Fruit fly (Drosophila melanogaster) whole organism, embryonic: ENCODE measurements around the gene Mst89B.

Source experiments
- B-H2 ChIP-seq: fragments of 200-800 bp; sonication (Bioruptor generic); optimal IDR thresholded peaks from 2 replicates; lab custom pipeline; 2018; ENCODE audit warnings: missing biosample characterization, mild to moderate bottlenecking, missing genetic modification characterization
- Blimp-1 ChIP-seq: fragments of 200-800 bp; sonication (Bioruptor generic); optimal IDR thresholded peaks from 3 replicates; lab custom pipeline; 2018; ENCODE audit warnings: missing biosample characterization, missing genetic modification characterization, mild to moderate bottlenecking, moderate library complexity, missing genetic modification reagents
- CG10209 ChIP-seq: fragments of 200-800 bp; sonication (Bioruptor generic); optimal IDR thresholded peaks from 3 replicates; lab custom pipeline; 2017; ENCODE audit warnings: missing biosample characterization, mild to moderate bottlenecking, missing genetic modification characterization, missing genetic modification reagents
- CG10565 ChIP-seq: fragments of 200-800 bp; sonication (Bioruptor generic); optimal IDR thresholded peaks from 3 replicates; lab custom pipeline; 2016; ENCODE audit warnings: missing biosample characterization, mild to moderate bottlenecking, missing genetic modification characterization
- CG12744 ChIP-seq: fragments of 200-800 bp; sonication (Bioruptor generic); optimal IDR thresholded peaks from 2 replicates; lab custom pipeline; 2016; ENCODE audit warnings: missing biosample characterization, missing genetic modification characterization
- CG12769 ChIP-seq: fragments of 200-800 bp; sonication (Bioruptor generic); optimal IDR thresholded peaks from 2 replicates; lab custom pipeline; 2019; ENCODE audit warnings: missing biosample characterization, mild to moderate bottlenecking, missing genetic modification characterization, moderate library complexity
- CG12942 ChIP-seq: fragments of 200-800 bp; sonication (Bioruptor generic); optimal IDR thresholded peaks from 3 replicates; lab custom pipeline; 2016; ENCODE audit warnings: missing biosample characterization, missing genetic modification characterization
- CG14667 ChIP-seq: fragments of 200-800 bp; sonication (Bioruptor generic); IDR thresholded peaks from 2 replicates; pipeline ENCODE4 v1.3.6; 2022; ENCODE audit warnings: missing biosample characterization, missing genetic modification characterization
- CG14710 ChIP-seq: fragments of 200-800 bp; sonication (Bioruptor generic); optimal IDR thresholded peaks from 3 replicates; lab custom pipeline; 2019; ENCODE audit warnings: missing biosample characterization, mild to moderate bottlenecking, missing genetic modification characterization, moderate library complexity
- CG15011 ChIP-seq: fragments of 200-800 bp; sonication (Bioruptor generic); optimal IDR thresholded peaks from 3 replicates; lab custom pipeline; 2018; ENCODE audit warnings: missing biosample characterization, mild to moderate bottlenecking, missing genetic modification characterization
- CG17568 ChIP-seq: fragments of 200-800 bp; sonication (Bioruptor generic); optimal IDR thresholded peaks from 2 replicates; lab custom pipeline; 2018; ENCODE audit warnings: missing biosample characterization, mild to moderate bottlenecking, missing genetic modification characterization, moderate library complexity
- CG17802 ChIP-seq: fragments of 200-800 bp; sonication (Bioruptor generic); optimal IDR thresholded peaks from 2 replicates; lab custom pipeline; 2018; ENCODE audit warnings: missing biosample characterization, mild to moderate bottlenecking, missing genetic modification characterization, moderate library complexity
- CG1792 ChIP-seq: fragments of 200-800 bp; sonication (Bioruptor generic); optimal IDR thresholded peaks from 2 replicates; lab custom pipeline; 2016; ENCODE audit warnings: missing biosample characterization, missing genetic modification characterization
- CG18599 ChIP-seq: fragments of 200-800 bp; sonication (Bioruptor generic); optimal IDR thresholded peaks from 3 replicates; lab custom pipeline; 2017; ENCODE audit warnings: missing biosample characterization, missing genetic modification characterization, mild to moderate bottlenecking, moderate library complexity, missing genetic modification reagents
- CG2202 ChIP-seq: fragments of 200-800 bp; sonication (Bioruptor generic); optimal IDR thresholded peaks from 2 replicates; lab custom pipeline; 2018; ENCODE audit warnings: missing biosample characterization, mild to moderate bottlenecking, missing genetic modification characterization
- CG2889 ChIP-seq: fragments of 200-800 bp; sonication (Bioruptor generic); IDR thresholded peaks from 3 replicates; pipeline ENCODE4 v1.3.6; 2022; ENCODE audit warnings: missing biosample characterization, missing genetic modification characterization
- CG31388 ChIP-seq: fragments of 200-800 bp; sonication (Bioruptor generic); optimal IDR thresholded peaks from 2 replicates; lab custom pipeline; 2016; ENCODE audit warnings: missing biosample characterization, missing genetic modification characterization
- CG3847 ChIP-seq: fragments of 200-800 bp; sonication (Bioruptor generic); IDR thresholded peaks from 2 replicates; pipeline ENCODE4 v1.3.6; 2022; ENCODE audit warnings: missing biosample characterization, missing genetic modification characterization
- CG6272 ChIP-seq: fragments of 200-800 bp; sonication (Bioruptor generic); IDR thresholded peaks from 2 replicates; pipeline ENCODE4 v1.3.6; 2022; ENCODE audit warnings: missing biosample characterization, missing genetic modification characterization
- CG6791 ChIP-seq: fragments of 200-800 bp; sonication (Bioruptor generic); IDR thresholded peaks from 3 replicates; pipeline ENCODE4 v1.3.6; 2022; ENCODE audit warnings: missing biosample characterization, missing genetic modification characterization; ENCODE audit not compliant: partially characterized antibody
- CG7271 ChIP-seq: fragments of 200-800 bp; sonication (Bioruptor generic); optimal IDR thresholded peaks from 2 replicates; lab custom pipeline; 2018; ENCODE audit warnings: missing biosample characterization, mild to moderate bottlenecking, missing genetic modification characterization, moderate library complexity
- CG8944 ChIP-seq: fragments of 200-800 bp; sonication (Bioruptor generic); optimal IDR thresholded peaks from 3 replicates; lab custom pipeline; 2016; ENCODE audit warnings: missing biosample characterization, missing genetic modification characterization
- CHES-1-like ChIP-seq: fragments of 200-800 bp; sonication (Bioruptor generic); optimal IDR thresholded peaks from 2 replicates; lab custom pipeline; 2016; ENCODE audit warnings: missing biosample characterization, missing genetic modification characterization
- CoRest ChIP-seq: fragments of 200-800 bp; sonication (Bioruptor generic); optimal IDR thresholded peaks from 3 replicates; lab custom pipeline; 2018; ENCODE audit warnings: missing biosample characterization, mild to moderate bottlenecking, missing genetic modification characterization, moderate library complexity
- Dbx ChIP-seq: fragments of 200-800 bp; sonication (Bioruptor generic); IDR thresholded peaks from 3 replicates; pipeline ENCODE4 v1.3.6; 2022; ENCODE audit warnings: missing biosample characterization, missing genetic modification characterization
- Dll ChIP-seq: fragments of 200-800 bp; sonication (Bioruptor generic); IDR thresholded peaks from 4 replicates; pipeline ENCODE4 v1.3.6; 2022; ENCODE audit warnings: missing biosample characterization, missing genetic modification characterization; ENCODE audit not compliant: partially characterized antibody
- E2f2 ChIP-seq: fragments of 200-800 bp; sonication (Bioruptor generic); IDR thresholded peaks from 2 replicates; pipeline ENCODE4 v1.3.6; 2022; ENCODE audit warnings: missing biosample characterization, missing genetic modification characterization
- HHEX ChIP-seq: fragments of 200-800 bp; sonication (Bioruptor generic); optimal IDR thresholded peaks from 3 replicates; lab custom pipeline; 2017; ENCODE audit warnings: missing biosample characterization, mild to moderate bottlenecking, missing genetic modification characterization, missing genetic modification reagents
- Opbp ChIP-seq: fragments of 200-800 bp; sonication (Bioruptor generic); IDR thresholded peaks from 3 replicates; pipeline ENCODE4 v1.3.6; 2022; ENCODE audit warnings: missing biosample characterization, missing genetic modification characterization; ENCODE audit not compliant: partially characterized antibody
- PHDP ChIP-seq: fragments of 200-800 bp; sonication (Bioruptor generic); optimal IDR thresholded peaks from 3 replicates; lab custom pipeline; 2018; ENCODE audit warnings: missing biosample characterization, mild to moderate bottlenecking, missing genetic modification characterization, moderate library complexity
- al ChIP-seq: fragments of 200-800 bp; sonication (Bioruptor generic); IDR thresholded peaks from 2 replicates; pipeline ENCODE4 v1.3.6; 2022; ENCODE audit warnings: missing biosample characterization, missing genetic modification characterization
- aop ChIP-seq: fragments of 200-800 bp; sonication (Bioruptor generic); IDR thresholded peaks from 2 replicates; pipeline ENCODE4 v1.3.6; 2022; ENCODE audit warnings: missing biosample characterization, missing genetic modification characterization
- az2 ChIP-seq: fragments of 200-800 bp; sonication (Bioruptor generic); optimal IDR thresholded peaks from 3 replicates; lab custom pipeline; 2016; ENCODE audit warnings: missing biosample characterization, missing genetic modification characterization
- btn ChIP-seq: fragments of 200-800 bp; sonication (Bioruptor generic); optimal IDR thresholded peaks from 2 replicates; lab custom pipeline; 2016; ENCODE audit warnings: missing biosample characterization, missing genetic modification characterization
- cas ChIP-seq: fragments of 200-800 bp; sonication (Bioruptor generic); IDR thresholded peaks from 2 replicates; pipeline ENCODE4 v1.3.6; 2022; ENCODE audit warnings: missing biosample characterization, missing genetic modification characterization
- corto ChIP-seq: fragments of 200-800 bp; sonication (Bioruptor generic); optimal IDR thresholded peaks from 2 replicates; lab custom pipeline; 2016; ENCODE audit warnings: missing biosample characterization, mild to moderate bottlenecking, missing genetic modification characterization, moderate library complexity
- da ChIP-seq: fragments of 200-800 bp; sonication (Bioruptor generic); optimal IDR thresholded peaks from 2 replicates; lab custom pipeline; 2016; ENCODE audit warnings: missing biosample characterization, missing genetic modification characterization
- eyg ChIP-seq: fragments of 200-800 bp; sonication (Bioruptor generic); optimal IDR thresholded peaks from 3 replicates; lab custom pipeline; 2016; ENCODE audit warnings: missing biosample characterization, missing genetic modification characterization
- gcm2 ChIP-seq: fragments of 200-800 bp; sonication (Bioruptor generic); optimal IDR thresholded peaks from 2 replicates; lab custom pipeline; 2016; ENCODE audit warnings: missing biosample characterization, missing genetic modification characterization
- nerfin-2 ChIP-seq: fragments of 200-800 bp; sonication (Bioruptor generic); IDR thresholded peaks from 2 replicates; pipeline ENCODE4 v1.3.6; 2022; ENCODE audit warnings: missing biosample characterization, missing genetic modification characterization; ENCODE audit not compliant: partially characterized antibody
- pho ChIP-seq: fragments of 200-800 bp; sonication (Bioruptor generic); optimal IDR thresholded peaks from 2 replicates; lab custom pipeline; 2016; ENCODE audit warnings: missing biosample characterization, missing genetic modification characterization
- sd ChIP-seq: fragments of 200-800 bp; sonication (Bioruptor generic); optimal IDR thresholded peaks from 3 replicates; lab custom pipeline; 2018; ENCODE audit warnings: missing biosample characterization, mild to moderate bottlenecking, missing genetic modification characterization, moderate library complexity
- sim ChIP-seq: fragments of 200-800 bp; sonication (Bioruptor generic); IDR thresholded peaks from 2 replicates; pipeline ENCODE4 v1.3.6; 2022; ENCODE audit warnings: missing biosample characterization, missing genetic modification characterization
- sqz ChIP-seq: fragments of 200-800 bp; sonication (Bioruptor generic); optimal IDR thresholded peaks from 3 replicates; lab custom pipeline; 2018; ENCODE audit warnings: missing biosample characterization, mild to moderate bottlenecking, missing genetic modification characterization
- stc ChIP-seq: fragments of 200-800 bp; sonication (Bioruptor generic); IDR thresholded peaks from 2 replicates; pipeline ENCODE4 v1.3.6; 2022; ENCODE audit warnings: missing biosample characterization, missing genetic modification characterization
- tll ChIP-seq, 2 experiments: fragments of 200-800 bp in 1 of 2; fragments of >200 bp in 1 of 2; sonication (Bioruptor generic) in 1 of 2; optimal IDR thresholded peaks; 2 replicates each; lab custom pipeline; 2017 to 2019; ENCODE audit warnings: missing biosample characterization in 2 of 2, missing genetic modification characterization in 2 of 2, mild to moderate bottlenecking in 1 of 2, moderate library complexity in 1 of 2
- vnd ChIP-seq: fragments of 200-800 bp; sonication (Bioruptor generic); IDR thresholded peaks from 3 replicates; pipeline ENCODE4 v1.3.6; 2022; ENCODE audit warnings: missing biosample characterization, missing genetic modification characterization; ENCODE audit not compliant: partially characterized antibody

The Mst89B gene

dm6 chr3R:16221359-16222299 is 45.2 kb upstream of the Mst89B start (continued):
- TF ChIP-seq corto (GFP tag; lab: Kevin White, UChicago) (peak; percentile 50), sqz (GFP tag; lab: Kevin White, UChicago) (peak; percentile 92), CoRest (tag; lab: Kevin White, UChicago) (peak; percentile 98), B-H2 (peak; percentile 53), CG6272 (GFP tag; lab: Robert Waterston, UW) (peak; percentile 83), CG10565 (peak; percentile 9), Blimp-1 (GFP tag; lab: Kevin White, UChicago) (peak; percentile 85), E2f2 (peak; percentile 17; the same call in 1 of the 2 replicates), sd (peak; percentile 50), PHDP (tag; lab: Kevin White, UChicago) (peak; percentile 89), CG31388 (GFP tag; lab: Kevin White, UChicago) (peak; percentile 40), CG2202 (peak; percentile 74), CG10209 (GFP tag; lab: Kevin White, UChicago) (peak; percentile 98), gcm2 (GFP tag; lab: Kevin White, UChicago) (peak; percentile 52), CG12744 (GFP tag; lab: Kevin White, UChicago) (no peak), CG1792 (GFP tag; lab: Kevin White, UChicago) (no peak), CG8944 (GFP tag; lab: Kevin White, UChicago) (no peak), vnd (GFP tag; lab: Robert Waterston, UW) (no peak), da (GFP tag; lab: Kevin White, UChicago) (no peak), CG17802 (tag; lab: Kevin White, UChicago) (no peak), CG17568 (GFP tag; lab: Kevin White, UChicago) (peak; percentile 43), CG3847 (GFP tag; lab: Robert Waterston, UW) (peak; percentile 83), stc (GFP tag; lab: Robert Waterston, UW) (peak; percentile 59; the same call in 1 of the 2 replicates), eyg (GFP tag; lab: Kevin White, UChicago) (peak; percentile 9), sim (GFP tag; lab: Robert Waterston, UW) (0 out of 2 replicates have a peak, but pooled peaks have one; percentile 10), CG18599 (peak; percentile 87), tll (GFP tag; optimal IDR thresholded peaks at IDR 0.05; lab: Kevin White, UChicago) (peak in 1 of 2 experiments; percentile 43), CG14710 (peak; percentile 96), cas (GFP tag; lab: Robert Waterston, UW) (no peak), al (peak; percentile 44; the same call in 1 of the 2 replicates), pho (GFP tag; lab: Kevin White, UChicago) (no peak), HHEX (GFP tag; lab: Kevin White, UChicago) (peak; percentile 88), nerfin-2 (GFP tag; lab: Robert Waterston, UW) (no peak), Dll (GFP tag; lab: Robert Waterston, UW) (no peak), btn (GFP tag; lab: Kevin White, UChicago) (no peak), aop (GFP tag; lab: Robert Waterston, UW) (peak; percentile 33; the same call in 1 of the 2 replicates), CG14667 (GFP tag; lab: Robert Waterston, UW) (peak; percentile 79), CG7271 (tag; lab: Kevin White, UChicago) (peak; percentile 63), CG12769 (tag; lab: Kevin White, UChicago) (peak; percentile 83), CG2889 (GFP tag; lab: Robert Waterston, UW) (peak; percentile 41; the same call in 2 of the 3 replicates), az2 (GFP tag; lab: Kevin White, UChicago) (peak; percentile 87), Opbp (GFP tag; lab: Robert Waterston, UW) (no peak), CHES-1-like (GFP tag; lab: Kevin White, UChicago) (no peak), Dbx (GFP tag; lab: Robert Waterston, UW) (no peak), CG6791 (GFP tag; lab: Robert Waterston, UW) (no peak), CG15011 (GFP tag; lab: Kevin White, UChicago) (peak; percentile 55), CG12942 (GFP tag; lab: Kevin White, UChicago) (peak; percentile 83)
